Worm (Caenorhabditis elegans) whole organism, young adult: Measurements from ENCODE around the gene crn-4.

Source experiments
- B0336.3 ChIP-seq: fragments of 200-800 bp; sonication (Bioruptor generic); IDR thresholded peaks from 2 replicates; pipeline ENCODE4 v1.3.6; 2022; ENCODE audit warnings: missing genetic modification characterization, missing compliant biosample characterization
- ama-1 ChIP-seq, 3 experiments: fragments of 150-350 bp in 1 of 3; sonication (generic microtip) in 2 of 3; optimal IDR thresholded peaks; 2 replicates each; lab custom pipeline; 2014 to 2018; ENCODE audit warnings: missing biosample characterization in 2 of 3, missing genetic modification characterization in 2 of 3, missing genetic modification reagents in 2 of 3
- attf-3 ChIP-seq: fragments of 200-800 bp; sonication (Bioruptor generic); conservative IDR thresholded peaks from 2 replicates; pipeline ENCODE4 v1.3.6; 2022; ENCODE audit warnings: missing genetic modification reagents, missing genetic modification characterization, missing compliant biosample characterization
- cebp-2 ChIP-seq: fragments of 200-800 bp; sonication (Bioruptor generic); IDR thresholded peaks from 2 replicates; pipeline ENCODE4 v1.3.6; 2022; ENCODE audit warnings: missing genetic modification characterization, missing compliant biosample characterization
- efl-1 ChIP-seq: fragments of 150-350 bp; optimal IDR thresholded peaks from 2 replicates; lab custom pipeline; 2014; ENCODE audit warnings: missing biosample characterization, missing genetic modification reagents, missing genetic modification characterization
- hsf-1 ChIP-seq: fragments of 200-800 bp; sonication (Bioruptor generic); IDR thresholded peaks from 2 replicates; pipeline ENCODE4 v1.3.6; 2022; ENCODE audit warnings: missing genetic modification reagents, missing genetic modification characterization, missing compliant biosample characterization
- mes-4 ChIP-seq: sonication (generic microtip); optimal IDR thresholded peaks from 2 replicates; lab custom pipeline; 2016; ENCODE audit warnings: missing genotype, missing genetic modification characterization, missing compliant biosample characterization
- xnd-1 ChIP-seq: sonication (generic microtip); optimal IDR thresholded peaks from 2 replicates; lab custom pipeline; 2016; ENCODE audit warnings: missing genotype, missing genetic modification reagents, missing genetic modification characterization, missing compliant biosample characterization

DNA sequence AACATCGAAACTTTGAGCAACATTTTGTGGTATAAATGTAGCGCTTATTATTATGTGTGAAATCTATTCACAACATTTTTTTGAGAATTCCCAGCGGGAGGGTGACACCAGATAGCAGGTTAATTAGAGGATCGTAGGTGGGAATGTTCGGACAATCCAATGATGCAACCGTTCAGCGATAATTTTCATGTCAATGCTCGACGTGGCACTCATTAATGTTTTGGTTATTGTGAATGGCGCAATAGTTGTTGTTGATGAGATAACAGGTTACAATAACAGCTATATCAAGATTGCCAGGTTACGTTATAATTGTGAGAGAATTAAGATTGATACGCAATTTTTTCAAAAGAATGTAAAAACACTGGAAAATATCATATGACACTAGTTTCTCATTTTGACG is 26.6 kb downstream of the crn-4 start:
- no peak for TF ChIP-seq efl-1
- no peak for TF ChIP-seq B0336.3 (GFP tag; lab: Robert Waterston, UW)
- TF ChIP-seq attf-3 (GFP tag; lab: Robert Waterston, UW), result no peak
- no peak for TF ChIP-seq mes-4 (tag; lab: Kevin White, UChicago)
- no peak for TF ChIP-seq ama-1 (optimal IDR thresholded peaks at IDR 0.05; lab: Kevin White, UChicago)
- no peak for TF ChIP-seq ama-1 (GFP tag; optimal IDR thresholded peaks at IDR 0.05; lab: Kevin White, UChicago)
- TF ChIP-seq cebp-2 (GFP tag; lab: Robert Waterston, UW), result no peak
- no peak for TF ChIP-seq xnd-1 (tag; lab: Kevin White, UChicago)
- no peak for TF ChIP-seq hsf-1
